Worm (Caenorhabditis elegans): Measurements from ENCODE around the gene nas-9.

ce11 chrV:4826710-4827380 lies 13.0 kb downstream of the nas-9 start, which contains the start of the genes hsp-6 and C37H5.5:
- TF ChIP-seq lin-11 (tag; optimal IDR thresholded peaks at IDR 0.05) (peak; percentile 89), aly-2 (tag; optimal IDR thresholded peaks at IDR 0.05) (no peak), mdl-1 (tag; optimal IDR thresholded peaks at IDR 0.05) (peak in 1 of 2 experiments; percentile 10), nhr-25 (tag; optimal IDR thresholded peaks at IDR 0.05) (peak; percentile 68), elt-1 (tag; optimal IDR thresholded peaks at IDR 0.05) (no peak), mab-5 (tag; optimal IDR thresholded peaks at IDR 0.05) (peak; percentile 39), unc-62 (GFP tag; optimal IDR thresholded peaks at IDR 0.05) (no peak), fos-1 (tag; optimal IDR thresholded peaks at IDR 0.05) (peak; percentile 70), lsy-2 (tag; optimal IDR thresholded peaks at IDR 0.05) (peak; percentile 42 to 92), ZK546.5 (tag; optimal IDR thresholded peaks at IDR 0.05) (no peak), F13H6.1 (tag; optimal IDR thresholded peaks at IDR 0.05) (peak; percentile 82), dmd-4 (tag; optimal IDR thresholded peaks at IDR 0.05) (no peak), snpc-4 (tag; optimal IDR thresholded peaks at IDR 0.05) (peak; percentile 39), ceh-82 (tag; optimal IDR thresholded peaks at IDR 0.05) (peak; percentile 76)

All from whole organism, L2 larva.